Worm (Caenorhabditis elegans): ENCODE measurements around the gene srz-20.

DNA sequence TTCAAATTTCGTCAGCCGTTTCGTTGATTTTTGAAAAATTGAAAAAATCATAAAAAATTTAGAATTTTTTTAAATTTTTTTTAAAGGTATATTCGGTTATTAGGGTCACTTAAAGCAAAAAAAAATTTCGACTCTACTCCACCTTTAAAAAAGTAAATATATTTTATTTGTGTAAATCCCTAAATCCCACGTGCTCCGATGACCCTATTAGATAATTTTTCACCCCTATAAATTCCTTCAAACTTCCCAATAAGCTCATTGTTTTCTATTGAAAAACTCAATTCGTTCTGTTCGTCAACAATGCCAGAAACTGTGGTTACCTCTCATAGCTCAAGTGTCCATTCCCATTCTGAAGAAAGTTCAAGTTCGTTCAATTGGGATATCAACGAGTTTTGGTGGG is 2.8 kb upstream of the srz-20 start, which contains the start of gene F56D6.20:
- TF ChIP-seq dao-5 (tag; optimal IDR thresholded peaks at IDR 0.05): no peak
- TF ChIP-seq him-1 (tag; optimal IDR thresholded peaks at IDR 0.05): no peak
